Fruit fly (Drosophila melanogaster): ENCODE measurements around the gene CG5404.

Gene CG5404

DNA sequence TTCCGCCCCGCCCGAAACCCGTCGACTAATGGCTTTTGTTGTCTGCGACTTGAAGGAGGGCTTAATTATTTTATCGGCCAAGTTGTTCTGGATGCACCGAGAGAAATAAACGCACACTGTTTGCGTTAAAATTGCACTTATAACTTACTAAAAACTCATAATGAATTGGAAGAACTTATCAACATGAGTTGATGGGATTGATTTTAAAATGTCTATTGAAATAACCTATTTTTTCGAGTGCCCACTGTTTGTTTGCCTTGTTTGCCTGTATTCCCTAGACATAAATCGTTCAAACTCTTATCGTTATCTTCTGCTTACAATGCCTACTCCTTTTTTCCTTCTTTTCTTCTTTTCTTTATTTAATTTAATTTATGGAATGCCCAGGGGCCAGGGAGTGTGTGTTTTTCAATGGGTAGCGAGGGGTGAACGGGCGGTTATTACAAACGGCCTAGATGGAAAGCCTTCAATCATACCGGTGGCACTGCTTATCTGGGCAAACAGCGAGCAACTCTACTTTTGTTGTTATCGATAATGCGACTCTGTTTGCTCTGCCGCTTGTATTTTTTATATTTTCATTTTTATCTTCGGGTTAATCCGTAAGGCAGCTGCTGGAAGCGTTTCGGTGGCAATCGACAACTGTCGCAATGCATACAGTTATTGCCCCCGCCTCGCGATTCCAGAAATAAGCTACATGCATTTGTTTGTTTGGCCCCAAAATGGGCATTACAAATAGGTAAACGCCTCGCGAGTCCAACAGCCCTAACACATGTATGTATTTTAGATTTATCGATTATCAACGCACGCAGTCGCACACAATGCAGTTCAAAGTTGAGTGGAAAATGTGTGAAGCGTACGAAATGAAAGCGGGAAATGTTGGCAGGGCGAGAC lies 28.0 kb upstream of the CG5404 start (continued):
- TF ChIP-seq nerfin-2 (GFP tag; IDR thresholded peaks at IDR 0.05; ENCODE audit: partially characterized antibody) (no peak), D19B (GFP tag; optimal IDR thresholded peaks at IDR 0.05) (no peak), CG18599 (GFP tag; optimal IDR thresholded peaks at IDR 0.05) (peak; percentile 42), CG11504 (tag; optimal IDR thresholded peaks at IDR 0.05) (peak; percentile 36), CG12219 (GFP tag; optimal IDR thresholded peaks at IDR 0.05) (peak; percentile 55), CG2202 (tag; optimal IDR thresholded peaks at IDR 0.05) (peak; percentile 75), Gug (GFP tag; IDR thresholded peaks at IDR 0.05) (peak; percentile 22; the same call in 1 of the 4 replicates), HLH3B (GFP tag; IDR thresholded peaks at IDR 0.05) (peak; percentile 55), bab2 (GFP tag; optimal IDR thresholded peaks at IDR 0.05) (peak; percentile 63), CG4404 (GFP tag; IDR thresholded peaks at IDR 0.05) (no peak), Vsx1 (GFP tag; optimal IDR thresholded peaks at IDR 0.05) (peak; percentile 65), Hsf (GFP tag; optimal IDR thresholded peaks at IDR 0.05) (peak; percentile 50), Oli (tag; optimal IDR thresholded peaks at IDR 0.05) (peak; percentile 48), CG7357 (GFP tag; IDR thresholded peaks at IDR 0.05) (no peak), Antp (GFP tag; optimal IDR thresholded peaks at IDR 0.05) (peak; percentile 3), Fer3 (tag; optimal IDR thresholded peaks at IDR 0.05) (no peak), CG2129 (GFP tag; IDR thresholded peaks at IDR 0.05; ENCODE audit: partially characterized antibody) (no peak), Mes4 (GFP tag; optimal IDR thresholded peaks at IDR 0.05) (peak; percentile 54), HLHmδ (GFP tag; optimal IDR thresholded peaks at IDR 0.05) (no peak), Hmx (GFP tag; optimal IDR thresholded peaks at IDR 0.05) (peak; percentile 5), sima (GFP tag; optimal IDR thresholded peaks at IDR 0.05) (no peak), H2.0 (GFP tag; IDR thresholded peaks at IDR 0.05) (peak; percentile 39; the same call in 1 of the 2 replicates), CG11723 (GFP tag; optimal IDR thresholded peaks at IDR 0.05) (peak; percentile 24), grn (GFP tag; optimal IDR thresholded peaks at IDR 0.05) (peak; percentile 79), CrebB (tag; optimal IDR thresholded peaks at IDR 0.05) (peak; percentile 53), jumu (GFP tag; optimal IDR thresholded peaks at IDR 0.05) (peak; percentile 14), CG15011 (GFP tag; optimal IDR thresholded peaks at IDR 0.05) (no peak), wor (GFP tag; IDR thresholded peaks at IDR 0.05) (no peak), CG6683 (GFP tag; optimal IDR thresholded peaks at IDR 0.05) (no peak), CG9932 (GFP tag; IDR thresholded peaks at IDR 0.05) (no peak), gem (tag; optimal IDR thresholded peaks at IDR 0.05) (peak; percentile 79), CG3163 (GFP tag; optimal IDR thresholded peaks at IDR 0.05) (peak; percentile 42), Dip3 (GFP tag; optimal IDR thresholded peaks at IDR 0.05) (no peak), cwo (GFP tag; optimal IDR thresholded peaks at IDR 0.05) (no peak), eve (GFP tag; optimal IDR thresholded peaks at IDR 0.05) (peak in 1 of 2 experiments; percentile 84), pb (GFP tag; optimal IDR thresholded peaks at IDR 0.05) (no peak), Hr51 (GFP tag; optimal IDR thresholded peaks at IDR 0.05) (peak in 1 of 2 experiments; percentile 55), Deaf1 (tag; optimal IDR thresholded peaks at IDR 0.05) (no peak), sr (GFP tag; IDR thresholded peaks at IDR 0.05) (no peak), CG1024 (GFP tag; IDR thresholded peaks at IDR 0.05) (peak; percentile 63; the same call in 1 of the 2 replicates), CG7928 (GFP tag; optimal IDR thresholded peaks at IDR 0.05) (no peak), CG1832 (GFP tag; optimal IDR thresholded peaks at IDR 0.05) (no peak)

Measured in whole organism, embryonic.